Worm (Caenorhabditis elegans) whole organism, L2 larva: ENCODE results near the gene sru-18.

Source experiments
- C34F6.9 ChIP-seq: fragments of 150-350 bp; optimal IDR thresholded peaks from 2 replicates; lab custom pipeline; 2014; ENCODE audit warnings: missing biosample characterization, missing genetic modification characterization
- F13H6.1 ChIP-seq: sonication (generic microtip); optimal IDR thresholded peaks from 2 replicates; lab custom pipeline; 2016; ENCODE audit warnings: missing genetic modification characterization, missing compliant biosample characterization
- R02D3.7 ChIP-seq: fragments of 150-350 bp; optimal IDR thresholded peaks from 2 replicates; lab custom pipeline; 2014; ENCODE audit warnings: missing biosample characterization, missing genetic modification characterization
- Y55F3AM.14 ChIP-seq: fragments of 200-800 bp; sonication (Bioruptor generic); optimal IDR thresholded peaks from 2 replicates; lab custom pipeline; 2018; ENCODE audit warnings: mild to moderate bottlenecking, missing genetic modification characterization, missing compliant biosample characterization
- ZK546.5 ChIP-seq: sonication (generic microtip); optimal IDR thresholded peaks from 2 replicates; lab custom pipeline; 2017; ENCODE audit warnings: missing biosample characterization, missing genetic modification characterization
- alr-1 ChIP-seq: fragments of 150-350 bp; optimal IDR thresholded peaks from 2 replicates; lab custom pipeline; 2014; ENCODE audit warnings: missing biosample characterization, missing genetic modification characterization
- ceh-16 ChIP-seq: fragments of 150-350 bp; optimal IDR thresholded peaks from 2 replicates; lab custom pipeline; 2014; ENCODE audit warnings: missing biosample characterization, missing genetic modification characterization
- crh-2 ChIP-seq: sonication (generic microtip); optimal IDR thresholded peaks from 2 replicates; lab custom pipeline; 2017; ENCODE audit warnings: missing biosample characterization, missing genetic modification characterization
- dmd-4 ChIP-seq: sonication (generic microtip); optimal IDR thresholded peaks from 2 replicates; lab custom pipeline; 2017; ENCODE audit warnings: missing biosample characterization, missing genetic modification characterization
- egl-27 ChIP-seq: sonication (generic microtip); optimal IDR thresholded peaks from 3 replicates; lab custom pipeline; 2017; ENCODE audit warnings: missing biosample characterization, missing genetic modification reagents, missing genetic modification characterization
- lin-39 ChIP-seq: fragments of 150-350 bp; optimal IDR thresholded peaks from 2 replicates; lab custom pipeline; 2014; ENCODE audit warnings: missing biosample characterization, missing genetic modification reagents, missing genetic modification characterization
- lsy-2 ChIP-seq, 2 experiments: fragments of 150-350 bp in 1 of 2; sonication (generic microtip) in 1 of 2; optimal IDR thresholded peaks; 2 replicates each; lab custom pipeline; 2014 to 2017; ENCODE audit warnings: missing biosample characterization in 2 of 2, missing genetic modification characterization in 2 of 2
- mbf-1 ChIP-seq: sonication (generic microtip); optimal IDR thresholded peaks from 2 replicates; lab custom pipeline; 2017; ENCODE audit warnings: missing biosample characterization, missing genetic modification characterization
- nhr-10 ChIP-seq: sonication (generic microtip); optimal IDR thresholded peaks from 2 replicates; lab custom pipeline; 2017; ENCODE audit warnings: missing biosample characterization, missing genetic modification characterization
- nhr-11 ChIP-seq: fragments of 150-350 bp; optimal IDR thresholded peaks from 2 replicates; lab custom pipeline; 2014; ENCODE audit warnings: missing biosample characterization, missing genetic modification characterization
- nhr-129 ChIP-seq: fragments of 150-350 bp; optimal IDR thresholded peaks from 2 replicates; lab custom pipeline; 2014; ENCODE audit warnings: missing biosample characterization, missing genetic modification characterization
- nhr-23 ChIP-seq: fragments of 150-350 bp; optimal IDR thresholded peaks from 2 replicates; lab custom pipeline; 2014; ENCODE audit warnings: missing biosample characterization, missing genetic modification reagents, missing genetic modification characterization
- nhr-237 ChIP-seq: fragments of 150-350 bp; optimal IDR thresholded peaks from 2 replicates; lab custom pipeline; 2014; ENCODE audit warnings: missing biosample characterization, missing genetic modification characterization
- snpc-4 ChIP-seq: fragments of 150-350 bp; optimal IDR thresholded peaks from 2 replicates; lab custom pipeline; 2014; ENCODE audit warnings: missing biosample characterization, missing genetic modification characterization
- unc-39 ChIP-seq: fragments of 150-350 bp; optimal IDR thresholded peaks from 2 replicates; lab custom pipeline; 2014; ENCODE audit warnings: missing biosample characterization, missing genetic modification characterization
- unc-55 ChIP-seq: fragments of 150-350 bp; sonication (generic microtip); optimal IDR thresholded peaks from 3 replicates; lab custom pipeline; 2014; ENCODE audit warnings: missing biosample characterization, missing genetic modification reagents, missing genetic modification characterization
- ztf-1 ChIP-seq: fragments of 200-800 bp; sonication (Bioruptor generic); conservative IDR thresholded peaks from 2 replicates; pipeline ENCODE4 v1.3.6; 2022; ENCODE audit warnings: missing genetic modification characterization, missing compliant biosample characterization

sru-18 gene

ce11 chrIV:12545393-12545792 is 43.3 kb downstream of the sru-18 start:
- TF ChIP-seq egl-27 (tag; lab: Kevin White, UChicago): no peak
- no peak for TF ChIP-seq alr-1 (tag; lab: Kevin White, UChicago)
- no peak for TF ChIP-seq nhr-129 (tag; lab: Kevin White, UChicago)
- no peak for TF ChIP-seq dmd-4
- TF ChIP-seq nhr-11 (tag; lab: Kevin White, UChicago): no peak
- TF ChIP-seq ceh-16 (tag; lab: Kevin White, UChicago): no peak
- peak; percentile 24 for TF ChIP-seq crh-2
- peak; percentile 50 for TF ChIP-seq unc-55

DNA sequence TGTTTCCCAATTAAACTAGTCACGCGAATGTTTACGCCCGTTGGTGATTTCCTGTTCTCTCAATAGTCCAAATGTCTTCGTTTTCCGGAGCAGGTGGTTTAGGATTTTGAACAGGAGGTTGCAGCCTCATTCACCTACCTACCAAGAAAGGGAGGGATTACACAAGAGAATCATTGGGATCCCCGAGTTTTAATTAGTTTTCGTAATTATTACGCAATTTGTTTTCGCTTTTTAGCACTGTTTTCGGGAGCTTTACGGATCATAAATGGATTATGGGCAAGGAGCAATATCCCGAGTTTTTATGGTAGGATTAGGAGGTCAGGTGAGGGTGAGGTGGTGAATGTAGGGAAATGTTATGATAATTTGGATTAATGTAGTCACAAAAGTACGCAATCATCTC is 43.8 kb downstream of the sru-18 start:
- TF ChIP-seq nhr-11 (tag; lab: Kevin White, UChicago): no peak
- no peak for TF ChIP-seq crh-2
- TF ChIP-seq C34F6.9 (tag; lab: Kevin White, UChicago): no peak
- no peak for TF ChIP-seq nhr-237 (tag; lab: Kevin White, UChicago)

ce11 chrIV:12547824-12548223 is 45.8 kb downstream of the sru-18 start, which contains the start of gene ipmk-1:
Gene ipmk-1 (plus strand): TSS chrIV:12548124.
- TF ChIP-seq nhr-10 (tag; lab: Kevin White, UChicago): no peak
- TF ChIP-seq nhr-237 (tag; lab: Kevin White, UChicago): no peak
- TF ChIP-seq lin-39 (tag; lab: Kevin White, UChicago): no peak
- TF ChIP-seq unc-55: no peak
- TF ChIP-seq, all 48 proteins: peak for 0

DNA sequence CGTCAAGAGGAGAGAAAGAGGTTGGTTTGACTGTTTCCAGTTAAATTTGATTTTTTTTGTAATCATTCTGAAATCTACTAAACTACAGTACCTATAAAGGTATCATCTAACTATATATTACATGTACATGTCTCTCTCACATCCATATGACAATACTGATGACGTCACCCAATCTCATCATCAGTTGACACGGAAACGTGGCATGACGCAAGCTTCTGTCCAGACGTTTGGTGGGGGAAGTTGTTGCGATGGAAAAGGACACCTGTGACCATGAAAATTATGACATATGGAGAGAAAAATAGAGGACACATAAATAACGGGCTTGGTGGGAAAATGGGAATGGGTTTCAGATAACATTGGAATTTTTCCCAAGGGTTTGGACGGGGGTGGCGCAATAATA is 47.0 kb downstream of the sru-18 start:
- TF ChIP-seq F13H6.1 (tag; lab: Kevin White, UChicago) (no peak), lsy-2 (tag; optimal IDR thresholded peaks at IDR 0.05; lab: Kevin White, UChicago) (no peak), unc-39 (tag; lab: Kevin White, UChicago) (no peak), alr-1 (tag; lab: Kevin White, UChicago) (no peak), snpc-4 (tag; lab: Kevin White, UChicago) (no peak), egl-27 (tag; lab: Kevin White, UChicago) (no peak), nhr-23 (no peak), Y55F3AM.14 (no peak), ZK546.5 (tag; lab: Kevin White, UChicago) (no peak), mbf-1 (no peak), R02D3.7 (no peak), ztf-1 (no peak), crh-2 (no peak)

DNA sequence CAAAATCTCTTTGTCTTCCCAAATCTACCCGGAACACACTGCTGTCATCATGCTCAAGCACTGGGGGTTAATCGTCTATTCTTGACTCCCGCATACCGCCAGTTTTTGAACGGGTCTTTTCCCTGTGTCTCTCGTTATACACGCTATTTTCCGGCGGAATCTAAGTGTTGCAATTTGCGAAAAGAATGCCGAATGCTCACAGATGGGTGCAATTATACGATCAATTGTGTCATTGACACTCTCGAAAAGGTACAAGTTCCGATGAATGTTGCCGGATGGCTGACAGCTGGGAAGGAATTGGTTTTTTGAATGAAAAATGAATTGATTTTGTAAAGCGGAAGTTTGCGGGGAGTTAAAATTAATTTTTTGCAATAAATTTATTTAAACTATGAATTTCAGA is 49.9 kb downstream of the sru-18 start:
- TF ChIP-seq snpc-4 (tag; lab: Kevin White, UChicago): no peak
